Worm (Caenorhabditis elegans) whole organism, young adult: ENCODE data around the gene dnj-9.
A peak's percentile ranks its signal among the peaks of the same experiment; 100 is the strongest.

Source experiments
- B0019.2 ChIP-seq: fragments of 200-800 bp; sonication (Bioruptor generic); conservative IDR thresholded peaks from 2 replicates; pipeline ENCODE4 v1.3.6; 2022; ENCODE audit warnings: missing genetic modification reagents, missing genetic modification characterization, missing compliant biosample characterization
- B0261.1 ChIP-seq: sonication (generic microtip); optimal IDR thresholded peaks from 2 replicates; lab custom pipeline; 2016; ENCODE audit warnings: mild to moderate bottlenecking, missing genetic modification characterization, moderate library complexity, missing compliant biosample characterization
- F33H1.4 ChIP-seq: fragments of 200-800 bp; sonication (Bioruptor generic); IDR thresholded peaks from 2 replicates; pipeline ENCODE4 v1.3.6; 2022; ENCODE audit warnings: missing genetic modification reagents, missing genetic modification characterization, missing compliant biosample characterization
- F57C9.4 ChIP-seq: sonication (generic microtip); optimal IDR thresholded peaks from 2 replicates; lab custom pipeline; 2017; ENCODE audit warnings: mild to moderate bottlenecking, missing genetic modification characterization, missing compliant biosample characterization
- T26A5.8 ChIP-seq: sonication (generic microtip); optimal IDR thresholded peaks from 2 replicates; lab custom pipeline; 2016; ENCODE audit warnings: missing genetic modification characterization, missing compliant biosample characterization
- Y95B8A.8 ChIP-seq: fragments of 200-800 bp; sonication (Bioruptor generic); IDR thresholded peaks from 2 replicates; pipeline ENCODE4 v1.3.6; 2022; ENCODE audit warnings: missing genetic modification reagents, missing genetic modification characterization, missing compliant biosample characterization
- akir-1 ChIP-seq: fragments of 200-800 bp; sonication (Bioruptor generic); optimal IDR thresholded peaks from 2 replicates; lab custom pipeline; 2018; ENCODE audit warnings: mild to moderate bottlenecking, missing genetic modification characterization, moderate library complexity, missing compliant biosample characterization
- aptf-2 ChIP-seq: fragments of 200-800 bp; sonication (Bioruptor generic); conservative IDR thresholded peaks from 2 replicates; pipeline ENCODE4 v1.3.6; 2022; ENCODE audit warnings: missing genetic modification reagents, missing genetic modification characterization, missing compliant biosample characterization
- aptf-3 ChIP-seq: fragments of 200-800 bp; sonication (Bioruptor generic); IDR thresholded peaks from 2 replicates; pipeline ENCODE4 v1.3.6; 2022; ENCODE audit warnings: missing genetic modification characterization, missing compliant biosample characterization
- atf-7 ChIP-seq: sonication (generic microtip); optimal IDR thresholded peaks from 2 replicates; lab custom pipeline; 2017; ENCODE audit warnings: mild to moderate bottlenecking, missing genetic modification characterization, missing compliant biosample characterization
- ceh-100 ChIP-seq: fragments of 200-800 bp; sonication (Bioruptor generic); IDR thresholded peaks from 2 replicates; pipeline ENCODE4 v1.3.6; 2022; ENCODE audit warnings: missing genetic modification reagents, missing genetic modification characterization, missing compliant biosample characterization
- ceh-40 ChIP-seq: fragments of 200-800 bp; sonication (Bioruptor generic); IDR thresholded peaks from 2 replicates; pipeline ENCODE4 v1.3.6; 2022; ENCODE audit warnings: missing genetic modification characterization, missing compliant biosample characterization
- ceh-58 ChIP-seq: fragments of 200-800 bp; sonication (Bioruptor generic); IDR thresholded peaks from 2 replicates; pipeline ENCODE4 v1.3.6; 2022; ENCODE audit warnings: missing genetic modification characterization, missing compliant biosample characterization
- ceh-91 ChIP-seq: fragments of 200-800 bp; sonication (Bioruptor generic); IDR thresholded peaks from 2 replicates; pipeline ENCODE4 v1.3.6; 2022; ENCODE audit warnings: missing genetic modification reagents, missing genetic modification characterization, missing compliant biosample characterization
- dpff-1 ChIP-seq: sonication (generic microtip); optimal IDR thresholded peaks from 2 replicates; lab custom pipeline; 2017; ENCODE audit warnings: mild to moderate bottlenecking, missing genetic modification characterization, missing compliant biosample characterization
- efl-1 ChIP-seq: fragments of 150-350 bp; optimal IDR thresholded peaks from 2 replicates; lab custom pipeline; 2014; ENCODE audit warnings: missing biosample characterization, missing genetic modification reagents, missing genetic modification characterization
- ekl-4 ChIP-seq: fragments of 200-800 bp; sonication (Bioruptor generic); IDR thresholded peaks from 2 replicates; pipeline ENCODE4 v1.3.6; 2022; ENCODE audit warnings: missing genetic modification reagents, missing genetic modification characterization, missing compliant biosample characterization
- ets-4 ChIP-seq: fragments of 200-800 bp; sonication (Bioruptor generic); optimal IDR thresholded peaks from 2 replicates; lab custom pipeline; 2018; ENCODE audit warnings: mild to moderate bottlenecking, missing genetic modification characterization, missing compliant biosample characterization
- hmg-1.2 ChIP-seq: fragments of 200-800 bp; sonication (Bioruptor generic); IDR thresholded peaks from 2 replicates; pipeline ENCODE4 v1.3.6; 2022; ENCODE audit warnings: missing genetic modification reagents, missing genetic modification characterization, missing compliant biosample characterization
- let-526 ChIP-seq: fragments of 200-800 bp; sonication (Bioruptor generic); IDR thresholded peaks from 2 replicates; pipeline ENCODE4 v1.3.6; 2022; ENCODE audit warnings: missing genetic modification reagents, missing genetic modification characterization, missing compliant biosample characterization
- let-607 ChIP-seq, 2 experiments: fragments of 200-800 bp in 1 of 2; sonication (Bioruptor generic) in 1 of 2; sonication (generic microtip) in 1 of 2; optimal IDR thresholded peaks; 2 replicates each; lab custom pipeline; 2016 to 2018; ENCODE audit warnings: mild to moderate bottlenecking in 2 of 2, missing compliant biosample characterization in 2 of 2, missing genetic modification characterization in 2 of 2, moderate library complexity in 2 of 2, missing genotype in 1 of 2
- lin-40 ChIP-seq: sonication (generic microtip); optimal IDR thresholded peaks from 2 replicates; lab custom pipeline; 2016; ENCODE audit warnings: missing genetic modification characterization, mild to moderate bottlenecking, missing compliant biosample characterization, missing genotype, missing genetic modification reagents
- lsl-1 ChIP-seq: fragments of 200-800 bp; sonication (Bioruptor generic); optimal IDR thresholded peaks from 2 replicates; lab custom pipeline; 2018; ENCODE audit warnings: mild to moderate bottlenecking, missing genetic modification characterization, moderate library complexity, missing compliant biosample characterization
- madf-6 ChIP-seq: fragments of 200-800 bp; sonication (Bioruptor generic); IDR thresholded peaks from 2 replicates; pipeline ENCODE4 v1.3.6; 2022; ENCODE audit warnings: missing genetic modification reagents, missing genetic modification characterization, missing compliant biosample characterization
- mes-4 ChIP-seq: sonication (generic microtip); optimal IDR thresholded peaks from 2 replicates; lab custom pipeline; 2016; ENCODE audit warnings: missing genotype, missing genetic modification characterization, missing compliant biosample characterization
- nhr-90 ChIP-seq: sonication (generic microtip); optimal IDR thresholded peaks from 2 replicates; lab custom pipeline; 2016; ENCODE audit warnings: missing genotype, mild to moderate bottlenecking, missing genetic modification characterization, missing compliant biosample characterization
- pha-4 ChIP-seq: fragments of 150-350 bp; sonication (generic microtip); optimal IDR thresholded peaks from 2 replicates; lab custom pipeline; 2014; ENCODE audit warnings: missing biosample characterization, missing genetic modification reagents, missing genetic modification characterization
- rec-8 ChIP-seq, 2 experiments: sonication (generic microtip); optimal IDR thresholded peaks; 2 replicates each; lab custom pipeline; 2016; ENCODE audit warnings: mild to moderate bottlenecking in 2 of 2, missing genetic modification characterization in 2 of 2, missing genetic modification reagents in 2 of 2, missing genotype in 2 of 2, missing biosample characterization in 1 of 2, missing compliant biosample characterization in 1 of 2, moderate library complexity in 1 of 2
- repo-1 ChIP-seq: sonication (generic microtip); optimal IDR thresholded peaks from 2 replicates; lab custom pipeline; 2017; ENCODE audit warnings: mild to moderate bottlenecking, missing genetic modification characterization, missing compliant biosample characterization
- snpc-1.1 ChIP-seq: sonication (generic microtip); optimal IDR thresholded peaks from 2 replicates; lab custom pipeline; 2017; ENCODE audit warnings: missing genetic modification characterization, mild to moderate bottlenecking, missing compliant biosample characterization, antibody characterized with exemption, moderate library complexity, missing genotype, missing genetic modification reagents; ENCODE audit not compliant: insufficient read depth
- tbx-9 ChIP-seq: sonication (generic microtip); optimal IDR thresholded peaks from 2 replicates; lab custom pipeline; 2016; ENCODE audit warnings: borderline replicate concordance, missing genetic modification characterization, inconsistent platforms, missing compliant biosample characterization
- unc-62 ChIP-seq: fragments of 150-350 bp; optimal IDR thresholded peaks from 2 replicates; lab custom pipeline; 2014; ENCODE audit warnings: missing biosample characterization, missing genetic modification reagents, missing genetic modification characterization
- zfh-2 ChIP-seq: fragments of 200-800 bp; sonication (Bioruptor generic); conservative IDR thresholded peaks from 2 replicates; pipeline ENCODE4 v1.3.6; 2022; ENCODE audit warnings: missing genetic modification reagents, missing genetic modification characterization, missing compliant biosample characterization
- ztf-3 ChIP-seq: fragments of 200-800 bp; sonication (Bioruptor generic); optimal IDR thresholded peaks from 2 replicates; lab custom pipeline; 2018; ENCODE audit warnings: mild to moderate bottlenecking, missing genetic modification characterization, missing compliant biosample characterization
- ztf-6 ChIP-seq: fragments of 200-800 bp; sonication (Bioruptor generic); IDR thresholded peaks from 2 replicates; pipeline ENCODE4 v1.3.6; 2022; ENCODE audit warnings: missing genetic modification reagents, missing genetic modification characterization, missing compliant biosample characterization

dnj-9 gene

ce11 chrII:4904277-4904676 is 52.4 kb downstream of the dnj-9 start (continued):
- TF ChIP-seq repo-1 (tag; lab: Kevin White, UChicago), result no peak
- TF ChIP-seq atf-7, result no peak
- TF ChIP-seq madf-6, result peak; percentile 82
- TF ChIP-seq dpff-1 (tag; lab: Kevin White, UChicago), result no peak
- no peak for TF ChIP-seq aptf-2 (GFP tag; lab: Robert Waterston, UW)
- TF ChIP-seq let-526 (GFP tag; lab: Robert Waterston, UW), result peak; percentile 32; the same call in 1 of the 2 replicates
- TF ChIP-seq ztf-6, result no peak
- no peak for TF ChIP-seq B0261.1 (tag; lab: Kevin White, UChicago)
- TF ChIP-seq zfh-2, result no peak; the same call in 1 of the 2 replicates
- TF ChIP-seq mes-4 (tag; lab: Kevin White, UChicago), result no peak
- TF ChIP-seq rec-8 (tag; optimal IDR thresholded peaks at IDR 0.05; lab: Kevin White, UChicago), result no peak
- no peak for TF ChIP-seq ets-4 (GFP tag; lab: Kevin White, UChicago)
- peak; percentile 64 for TF ChIP-seq ekl-4 (GFP tag; lab: Robert Waterston, UW)
- no peak for TF ChIP-seq ceh-58 (GFP tag; lab: Robert Waterston, UW)
- peak; percentile 39; the same call in 1 of the 2 replicates for TF ChIP-seq ceh-91 (GFP tag; lab: Robert Waterston, UW)
- TF ChIP-seq ztf-3, result no peak
- TF ChIP-seq aptf-3 (GFP tag; lab: Robert Waterston, UW), result no peak
- TF ChIP-seq ceh-100 (GFP tag; lab: Robert Waterston, UW), result no peak
- 0 out of 2 replicates have a peak, but pooled peaks have one; percentile 60 for TF ChIP-seq Y95B8A.8 (GFP tag; lab: Robert Waterston, UW)
- TF ChIP-seq F57C9.4 (tag; lab: Kevin White, UChicago), result no peak
- no peak for TF ChIP-seq akir-1 (GFP tag; lab: Kevin White, UChicago)
- no peak for TF ChIP-seq let-607 (tag; optimal IDR thresholded peaks at IDR 0.05; lab: Kevin White, UChicago)
- no peak for TF ChIP-seq ceh-40
- peak; percentile 24 for TF ChIP-seq lin-40 (tag; lab: Kevin White, UChicago)
- peak; percentile 94 for TF ChIP-seq hmg-1.2 (GFP tag; lab: Robert Waterston, UW)
- TF ChIP-seq unc-62 (GFP tag; lab: Kevin White, UChicago), result peak; percentile 29
- TF ChIP-seq tbx-9, result no peak
- peak; percentile 52 for TF ChIP-seq snpc-1.1 (tag; lab: Kevin White, UChicago)
- TF ChIP-seq, all 124 proteins: peak for 46

DNA sequence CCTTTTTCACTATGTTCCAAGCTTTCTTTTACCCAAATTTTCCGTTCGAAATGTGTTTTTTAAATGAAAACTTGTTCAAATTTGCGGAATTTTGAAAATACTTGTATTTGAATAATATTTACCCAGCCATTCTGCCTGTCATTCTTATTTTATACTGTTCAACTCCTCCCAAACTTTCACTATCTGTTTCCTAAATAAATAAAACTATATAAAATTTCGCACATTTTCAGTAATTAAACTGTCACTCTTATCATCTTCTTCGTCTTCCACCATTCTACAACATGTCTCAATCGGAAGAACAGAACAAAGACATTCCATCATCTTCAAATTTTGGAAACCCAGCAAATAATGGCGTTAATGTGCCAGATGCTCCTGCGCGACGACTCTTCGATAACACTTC is 52.9 kb downstream of the dnj-9 start, which contains the start of gene btbd-10:
TSS of gene btbd-10 (plus strand) at position 231 of the 400 bp plus-strand sequence.
- TF ChIP-seq pha-4 (peak; percentile 7), aptf-2 (GFP tag; lab: Robert Waterston, UW) (no peak), unc-62 (GFP tag; lab: Kevin White, UChicago) (peak; percentile 67)

DNA sequence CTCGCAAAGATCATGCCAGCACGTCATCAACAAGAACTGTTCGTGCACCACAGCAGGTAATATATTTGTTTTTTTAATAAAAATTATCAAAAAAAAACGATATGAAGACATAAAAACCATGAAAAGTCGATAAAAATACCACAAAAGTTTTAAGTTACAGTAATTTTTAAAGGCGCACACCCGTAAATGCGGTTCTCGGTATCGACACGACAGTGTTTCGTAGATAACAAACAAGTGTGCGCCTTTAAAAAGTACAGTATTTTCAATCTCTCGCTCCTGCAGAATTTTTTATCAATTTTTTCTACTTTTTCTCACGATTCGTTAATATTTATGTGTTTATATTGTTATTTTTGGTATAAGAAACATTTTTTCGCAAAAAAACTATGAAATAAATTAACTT is 53.5 kb downstream of the dnj-9 start:
- TF ChIP-seq F33H1.4 (GFP tag; lab: Robert Waterston, UW), result peak; percentile 50; the same call in 1 of the 2 replicates
- peak; percentile 56 for TF ChIP-seq madf-6
- TF ChIP-seq lsl-1 (GFP tag; lab: Kevin White, UChicago), result peak; percentile 70
- no peak for TF ChIP-seq B0019.2 (GFP tag; lab: Robert Waterston, UW)
- no peak for TF ChIP-seq T26A5.8 (tag; lab: Kevin White, UChicago)
- TF ChIP-seq nhr-90 (tag; lab: Kevin White, UChicago), result no peak
- no peak for TF ChIP-seq efl-1 (GFP tag; lab: Kevin White, UChicago)
